Worm (Caenorhabditis elegans): ENCODE data around the gene nhr-288.

DNA sequence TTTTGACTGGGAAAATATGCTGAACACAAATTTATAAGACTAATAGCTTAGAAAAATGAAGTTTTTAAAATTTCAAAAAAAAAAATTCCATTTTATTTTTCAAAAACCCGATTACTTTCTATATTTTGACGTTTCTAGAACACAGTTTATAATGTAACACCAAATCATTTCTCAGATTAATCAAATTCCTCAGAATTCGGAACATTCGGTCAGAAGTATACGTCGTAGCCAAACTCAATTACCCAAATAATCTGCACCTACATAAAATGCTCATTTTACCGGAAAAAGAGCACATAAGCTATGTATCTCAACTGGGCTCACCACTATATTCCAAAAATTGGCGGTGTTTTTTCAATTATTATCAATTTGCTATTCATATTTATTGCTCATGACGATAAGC is 38.3 kb upstream of the nhr-288 start, which contains the start of gene srj-26:
- no peak for TF ChIP-seq unc-39 (tag; optimal IDR thresholded peaks at IDR 0.05)
- TF ChIP-seq elt-3 (tag; optimal IDR thresholded peaks at IDR 0.05) = no peak
- TF ChIP-seq peb-1 (tag; optimal IDR thresholded peaks at IDR 0.05) = no peak
- TF ChIP-seq mab-5 (tag; optimal IDR thresholded peaks at IDR 0.05) = no peak
- TF ChIP-seq nhr-129 (tag; optimal IDR thresholded peaks at IDR 0.05) = no peak
- TF ChIP-seq ama-1 (optimal IDR thresholded peaks at IDR 0.05) = no peak
- no peak for TF ChIP-seq unc-62 (GFP tag; optimal IDR thresholded peaks at IDR 0.05)
- TF ChIP-seq nhr-10 (tag; optimal IDR thresholded peaks at IDR 0.05) = no peak
- TF ChIP-seq dmd-4 (tag; optimal IDR thresholded peaks at IDR 0.05) = no peak

All from whole organism, L2 larva.